Worm (Caenorhabditis elegans) whole organism, late embryonic: ENCODE measurements around the gene F54B11.7.

Source experiments
- C08G9.2 ChIP-seq: sonication (generic microtip); optimal IDR thresholded peaks from 2 replicates; lab custom pipeline; 2016; ENCODE audit warnings: mild to moderate bottlenecking, missing genetic modification characterization, moderate library complexity, missing compliant biosample characterization
- C38D4.7 ChIP-seq: fragments of 200-800 bp; sonication (Bioruptor generic); optimal IDR thresholded peaks from 2 replicates; lab custom pipeline; 2018; ENCODE audit warnings: mild to moderate bottlenecking, missing genetic modification characterization, moderate library complexity, missing compliant biosample characterization
- F13H6.1 ChIP-seq: sonication (generic microtip); optimal IDR thresholded peaks from 2 replicates; lab custom pipeline; 2016; ENCODE audit warnings: missing genetic modification characterization, missing compliant biosample characterization
- K02D7.2 ChIP-seq: sonication (generic microtip); optimal IDR thresholded peaks from 2 replicates; lab custom pipeline; 2017; ENCODE audit warnings: mild to moderate bottlenecking, missing genetic modification characterization, missing compliant biosample characterization
- T23F11.4 ChIP-seq: fragments of 200-800 bp; sonication (Bioruptor generic); optimal IDR thresholded peaks from 2 replicates; lab custom pipeline; 2018; ENCODE audit warnings: mild to moderate bottlenecking, missing genetic modification characterization, missing compliant biosample characterization
- ahr-1 ChIP-seq: sonication (generic microtip); optimal IDR thresholded peaks from 2 replicates; lab custom pipeline; 2016; ENCODE audit warnings: missing genetic modification characterization, missing compliant biosample characterization
- ceh-14 ChIP-seq: sonication (generic microtip); optimal IDR thresholded peaks from 2 replicates; lab custom pipeline; 2016; ENCODE audit warnings: missing genotype, missing genetic modification characterization, missing compliant biosample characterization
- ceh-18 ChIP-seq: sonication (generic microtip); optimal IDR thresholded peaks from 2 replicates; lab custom pipeline; 2016; ENCODE audit warnings: missing genetic modification characterization, missing compliant biosample characterization
- ceh-22 ChIP-seq: sonication (generic microtip); optimal IDR thresholded peaks from 2 replicates; lab custom pipeline; 2017; ENCODE audit warnings: missing biosample characterization, missing genetic modification characterization
- ceh-34 ChIP-seq: sonication (generic microtip); optimal IDR thresholded peaks from 2 replicates; lab custom pipeline; 2016; ENCODE audit warnings: mild to moderate bottlenecking, missing genetic modification characterization, missing compliant biosample characterization
- ceh-48 ChIP-seq: sonication (generic microtip); optimal IDR thresholded peaks from 2 replicates; lab custom pipeline; 2016; ENCODE audit warnings: missing genetic modification characterization, inconsistent platforms, missing compliant biosample characterization
- ceh-9 ChIP-seq: sonication (generic microtip); optimal IDR thresholded peaks from 2 replicates; lab custom pipeline; 2016; ENCODE audit warnings: mild to moderate bottlenecking, missing genetic modification characterization, inconsistent platforms, missing compliant biosample characterization
- dve-1 ChIP-seq: sonication (generic microtip); optimal IDR thresholded peaks from 2 replicates; lab custom pipeline; 2017; ENCODE audit warnings: antibody characterized with exemption, mild to moderate bottlenecking, missing genetic modification characterization, missing compliant biosample characterization
- elt-2 ChIP-seq: sonication (generic microtip); optimal IDR thresholded peaks from 2 replicates; lab custom pipeline; 2016; ENCODE audit warnings: missing genetic modification reagents, missing genetic modification characterization, missing compliant biosample characterization
- elt-4 ChIP-seq: sonication (generic microtip); optimal IDR thresholded peaks from 2 replicates; lab custom pipeline; 2016; ENCODE audit warnings: missing genetic modification characterization, missing compliant biosample characterization
- eyg-1 ChIP-seq: sonication (generic microtip); optimal IDR thresholded peaks from 2 replicates; lab custom pipeline; 2016; ENCODE audit warnings: missing genotype, missing genetic modification characterization, missing compliant biosample characterization
- fax-1 ChIP-seq: sonication (generic microtip); optimal IDR thresholded peaks from 2 replicates; lab custom pipeline; 2016; ENCODE audit warnings: missing genotype, missing genetic modification characterization, missing compliant biosample characterization
- fkh-10 ChIP-seq: fragments of 150-350 bp; optimal IDR thresholded peaks from 2 replicates; lab custom pipeline; 2014; ENCODE audit warnings: missing biosample characterization, missing genetic modification reagents, missing genetic modification characterization
- fkh-6 ChIP-seq: sonication (generic microtip); optimal IDR thresholded peaks from 2 replicates; lab custom pipeline; 2016; ENCODE audit warnings: missing genetic modification characterization, missing compliant biosample characterization
- gmeb-2 ChIP-seq: sonication (generic microtip); optimal IDR thresholded peaks from 2 replicates; lab custom pipeline; 2016; ENCODE audit warnings: missing genetic modification characterization, inconsistent platforms, missing compliant biosample characterization
- hlh-30 ChIP-seq: sonication (generic microtip); optimal IDR thresholded peaks from 2 replicates; lab custom pipeline; 2017; ENCODE audit warnings: antibody characterized with exemption, missing genetic modification characterization, missing compliant biosample characterization; ENCODE audit not compliant: insufficient read depth
- hlh-8 ChIP-seq: sonication (generic microtip); optimal IDR thresholded peaks from 2 replicates; lab custom pipeline; 2016; ENCODE audit warnings: missing genotype, missing genetic modification characterization, missing compliant biosample characterization
- madf-2 ChIP-seq: sonication (generic microtip); optimal IDR thresholded peaks from 2 replicates; lab custom pipeline; 2017; ENCODE audit warnings: missing genetic modification characterization, missing compliant biosample characterization
- mec-3 ChIP-seq: sonication (generic microtip); optimal IDR thresholded peaks from 2 replicates; lab custom pipeline; 2016; ENCODE audit warnings: borderline replicate concordance, missing genetic modification characterization, missing compliant biosample characterization
- nfya-1 ChIP-seq: sonication (generic microtip); optimal IDR thresholded peaks from 2 replicates; lab custom pipeline; 2017; ENCODE audit warnings: missing genetic modification characterization, mild to moderate bottlenecking, missing compliant biosample characterization, antibody characterized with exemption, moderate library complexity
- nhr-232 ChIP-seq: sonication (generic microtip); optimal IDR thresholded peaks from 2 replicates; lab custom pipeline; 2016; ENCODE audit warnings: missing genetic modification characterization, missing compliant biosample characterization
- pag-3 ChIP-seq: sonication (generic microtip); optimal IDR thresholded peaks from 2 replicates; lab custom pipeline; 2016; ENCODE audit warnings: missing compliant biosample characterization, missing genetic modification characterization, borderline replicate concordance
- pat-9 ChIP-seq: fragments of 200-800 bp; sonication (Bioruptor generic); optimal IDR thresholded peaks from 2 replicates; lab custom pipeline; 2018; ENCODE audit warnings: mild to moderate bottlenecking, missing genetic modification characterization, moderate library complexity, missing compliant biosample characterization
- pha-2 ChIP-seq: sonication (generic microtip); optimal IDR thresholded peaks from 2 replicates; lab custom pipeline; 2017; ENCODE audit warnings: mild to moderate bottlenecking, missing genetic modification characterization, missing compliant biosample characterization
- pha-4 ChIP-seq: fragments of 150-350 bp; optimal IDR thresholded peaks from 2 replicates; lab custom pipeline; 2018; ENCODE audit warnings: missing biosample characterization, missing genetic modification reagents, missing genetic modification characterization
- pqm-1 ChIP-seq: sonication (generic microtip); optimal IDR thresholded peaks from 2 replicates; lab custom pipeline; 2016; ENCODE audit warnings: missing genetic modification characterization, missing compliant biosample characterization
- pros-1 ChIP-seq: fragments of 150-350 bp; optimal IDR thresholded peaks from 2 replicates; lab custom pipeline; 2014; ENCODE audit warnings: missing biosample characterization, missing genetic modification reagents, missing genetic modification characterization
- ref-2 ChIP-seq: sonication (generic microtip); optimal IDR thresholded peaks from 2 replicates; lab custom pipeline; 2016; ENCODE audit warnings: missing genetic modification characterization, missing compliant biosample characterization
- rnt-1 ChIP-seq: sonication (generic microtip); optimal IDR thresholded peaks from 2 replicates; lab custom pipeline; 2016; ENCODE audit warnings: missing genetic modification characterization, missing compliant biosample characterization
- sdc-2 ChIP-seq: sonication (generic microtip); optimal IDR thresholded peaks from 2 replicates; lab custom pipeline; 2016; ENCODE audit warnings: missing genotype, missing genetic modification characterization, missing compliant biosample characterization
- sox-2 ChIP-seq: fragments of 200-800 bp; sonication (Bioruptor generic); IDR thresholded peaks from 2 replicates; pipeline ENCODE4 v1.3.6; 2022; ENCODE audit warnings: missing genetic modification reagents, missing genetic modification characterization, missing compliant biosample characterization
- sox-4 ChIP-seq: sonication (generic microtip); optimal IDR thresholded peaks from 2 replicates; lab custom pipeline; 2017; ENCODE audit warnings: mild to moderate bottlenecking, missing genetic modification characterization, inconsistent platforms, missing compliant biosample characterization
- tbx-2 ChIP-seq: sonication (generic microtip); optimal IDR thresholded peaks from 2 replicates; lab custom pipeline; 2016; ENCODE audit warnings: missing genetic modification characterization, missing compliant biosample characterization
- tbx-7 ChIP-seq: sonication (generic microtip); optimal IDR thresholded peaks from 2 replicates; lab custom pipeline; 2016; ENCODE audit warnings: missing genotype, missing genetic modification characterization, missing compliant biosample characterization
- unc-3 ChIP-seq, 2 experiments: fragments of 200-800 bp in 1 of 2; sonication (Bioruptor generic) in 1 of 2; sonication (generic microtip) in 1 of 2; conservative IDR thresholded peaks in 1 of 2; optimal IDR thresholded peaks in 1 of 2; 2 replicates each; pipeline versions ENCODE4 v1.3.6 to Lab custom; 2016 to 2022; ENCODE audit warnings: missing compliant biosample characterization in 2 of 2, missing genetic modification characterization in 2 of 2, missing genetic modification reagents in 1 of 2
- unc-42 ChIP-seq: sonication (generic microtip); optimal IDR thresholded peaks from 2 replicates; lab custom pipeline; 2016; ENCODE audit warnings: missing genotype, missing genetic modification characterization, missing compliant biosample characterization
- unc-55 ChIP-seq: sonication (generic microtip); optimal IDR thresholded peaks from 2 replicates; lab custom pipeline; 2017; ENCODE audit warnings: missing biosample characterization, missing genetic modification reagents, missing genetic modification characterization
- zip-5 ChIP-seq: sonication (generic microtip); optimal IDR thresholded peaks from 2 replicates; lab custom pipeline; 2016; ENCODE audit warnings: missing genetic modification characterization, missing compliant biosample characterization

The F54B11.7 gene

ce11 chrX:13569854-13570253 lies 30.4 kb upstream of the F54B11.7 start, which contains the start of gene R01E6.7:
TSS of gene R01E6.7 (minus strand) at chrX:13569954.
- TF ChIP-seq unc-42 (tag; lab: Kevin White, UChicago) (no peak), tbx-7 (tag; lab: Kevin White, UChicago) (no peak)

- no peak for TF ChIP-seq unc-42 (tag; lab: Kevin White, UChicago)
- no peak for TF ChIP-seq ahr-1 (tag; lab: Kevin White, UChicago)
- TF ChIP-seq pha-2 (tag; lab: Kevin White, UChicago) = no peak
- no peak for TF ChIP-seq ceh-9
- no peak for TF ChIP-seq dve-1
- TF ChIP-seq sox-2 (GFP tag; lab: Robert Waterston, UW) = no peak
- no peak for TF ChIP-seq unc-3 (GFP tag; conservative IDR thresholded peaks at IDR 0.05; lab: Robert Waterston, UW)
- TF ChIP-seq unc-3 (tag; optimal IDR thresholded peaks at IDR 0.05; lab: Kevin White, UChicago) = no peak
These were observed 26.2 kb upstream of the F54B11.7 start for ce11 chrX:13574029-13574428.

ce11 chrX:13578483-13578882 lies 21.8 kb upstream of the F54B11.7 start, which contains the start of gene F54B11.11:
TSS of gene F54B11.11 (plus strand) at chrX:13578783.
- TF ChIP-seq ref-2 (tag; lab: Kevin White, UChicago) (no peak), K02D7.2 (tag; lab: Kevin White, UChicago) (no peak), tbx-2 (tag; lab: Kevin White, UChicago) (no peak), T23F11.4 (no peak), ceh-14 (tag; lab: Kevin White, UChicago) (no peak), ahr-1 (tag; lab: Kevin White, UChicago) (no peak), pha-4 (tag; lab: Kevin White, UChicago) (no peak), pat-9 (tag; lab: Kevin White, UChicago) (no peak), fkh-10 (GFP tag; lab: Kevin White, UChicago) (no peak), elt-4 (tag; lab: Kevin White, UChicago) (no peak), fax-1 (no peak), unc-55 (GFP tag; lab: Kevin White, UChicago) (no peak), ceh-48 (tag; lab: Kevin White, UChicago) (no peak), ceh-18 (no peak), nhr-232 (tag; lab: Kevin White, UChicago) (no peak), pqm-1 (no peak), C38D4.7 (GFP tag; lab: Kevin White, UChicago) (no peak)

ce11 chrX:13581820-13582219 lies 18.4 kb upstream of the F54B11.7 start, which contains the start of gene F54B11.10:
TSS of gene F54B11.10 (plus strand) at chrX:13582120.
- TF ChIP-seq ahr-1 (tag; lab: Kevin White, UChicago) = no peak
- TF ChIP-seq sox-2 (GFP tag; lab: Robert Waterston, UW) = no peak
- TF ChIP-seq T23F11.4 = no peak
- no peak for TF ChIP-seq mec-3
- no peak for TF ChIP-seq zip-5 (tag; lab: Kevin White, UChicago)
- TF ChIP-seq nhr-232 (tag; lab: Kevin White, UChicago) = no peak
- no peak for TF ChIP-seq dve-1
- TF ChIP-seq gmeb-2 = no peak
- TF ChIP-seq ceh-18 = no peak
- TF ChIP-seq elt-4 (tag; lab: Kevin White, UChicago) = no peak

ce11 chrX:13583895-13584344 lies 16.3 kb upstream of the F54B11.7 start:
- TF ChIP-seq elt-2 (tag; lab: Kevin White, UChicago) (peak; percentile 20), nhr-232 (tag; lab: Kevin White, UChicago) (peak; percentile 25), sdc-2 (tag; lab: Kevin White, UChicago) (peak; percentile 82), pros-1 (tag; lab: Kevin White, UChicago) (peak; percentile 52), unc-55 (GFP tag; lab: Kevin White, UChicago) (no peak), fkh-6 (no peak), ceh-14 (tag; lab: Kevin White, UChicago) (peak; percentile 2), madf-2 (peak; percentile 34), fax-1 (no peak), ceh-22 (tag; lab: Kevin White, UChicago) (peak; percentile 52), ref-2 (tag; lab: Kevin White, UChicago) (peak; percentile 90), hlh-30 (tag; lab: Kevin White, UChicago) (peak; percentile 46), ceh-18 (peak; percentile 61), gmeb-2 (no peak), F13H6.1 (tag; lab: Kevin White, UChicago) (peak; percentile 23), nfya-1 (tag; lab: Kevin White, UChicago) (peak; percentile 70), rnt-1 (tag; lab: Kevin White, UChicago) (peak; percentile 57), hlh-8 (peak; percentile 47), ceh-34 (tag; lab: Kevin White, UChicago) (peak; percentile 43), C08G9.2 (tag; lab: Kevin White, UChicago) (peak; percentile 27), eyg-1 (peak; percentile 16), ceh-48 (tag; lab: Kevin White, UChicago) (peak; percentile 55), pag-3 (tag; lab: Kevin White, UChicago) (no peak), sox-4 (tag; lab: Kevin White, UChicago) (peak; percentile 25)
